Worm (Caenorhabditis elegans) whole organism, young adult: ENCODE measurements around the gene pam-1.
A peak's percentile ranks its signal among the peaks of the same experiment; 100 is the strongest.
"Not testable (repeated sequence)": the region's sequence is repeated elsewhere in the genome, so short reads cannot be mapped to it uniquely, and the experiment has no call there.

ENCODE experiments used
- B0035.1 ChIP-seq: sonication (generic microtip); optimal IDR thresholded peaks from 2 replicates; lab custom pipeline; 2016; ENCODE audit warnings: missing genetic modification characterization, mild to moderate bottlenecking, missing compliant biosample characterization, missing genotype, missing genetic modification reagents
- B0336.3 ChIP-seq: fragments of 200-800 bp; sonication (Bioruptor generic); IDR thresholded peaks from 2 replicates; pipeline ENCODE4 v1.3.6; 2022; ENCODE audit warnings: missing genetic modification characterization, missing compliant biosample characterization
- C06A6.2 ChIP-seq: fragments of 200-800 bp; sonication (Bioruptor generic); conservative IDR thresholded peaks from 2 replicates; pipeline ENCODE4 v1.3.6; 2022; ENCODE audit warnings: missing genetic modification characterization, missing compliant biosample characterization
- F22D6.2 ChIP-seq: sonication (generic microtip); optimal IDR thresholded peaks from 2 replicates; lab custom pipeline; 2016; ENCODE audit warnings: mild to moderate bottlenecking, missing genetic modification characterization, missing compliant biosample characterization
- F37B4.10 ChIP-seq: fragments of 200-800 bp; sonication (Bioruptor generic); IDR thresholded peaks from 2 replicates; pipeline ENCODE4 v1.3.6; 2022; ENCODE audit warnings: missing genetic modification characterization, missing compliant biosample characterization
- F55B11.4 ChIP-seq: sonication (generic microtip); optimal IDR thresholded peaks from 2 replicates; lab custom pipeline; 2016; ENCODE audit warnings: missing compliant biosample characterization, missing genetic modification characterization, borderline replicate concordance; ENCODE audit not compliant: insufficient read depth
- K11D2.4 ChIP-seq: fragments of 200-800 bp; sonication (Bioruptor generic); IDR thresholded peaks from 2 replicates; pipeline ENCODE4 v1.3.6; 2022; ENCODE audit warnings: missing genetic modification reagents, missing genetic modification characterization, missing compliant biosample characterization
- K12H6.12 ChIP-seq: fragments of 200-800 bp; sonication (Bioruptor generic); optimal IDR thresholded peaks from 2 replicates; lab custom pipeline; 2018; ENCODE audit warnings: mild to moderate bottlenecking, missing genetic modification characterization, missing compliant biosample characterization
- T26A5.8 ChIP-seq: sonication (generic microtip); optimal IDR thresholded peaks from 2 replicates; lab custom pipeline; 2016; ENCODE audit warnings: missing genetic modification characterization, missing compliant biosample characterization
- Y56A3A.18 ChIP-seq: fragments of 200-800 bp; sonication (Bioruptor generic); IDR thresholded peaks from 2 replicates; pipeline ENCODE4 v1.3.6; 2022; ENCODE audit warnings: missing genetic modification reagents, missing genetic modification characterization, missing compliant biosample characterization
- Y79H2A.3 ChIP-seq: fragments of 200-800 bp; sonication (Bioruptor generic); conservative IDR thresholded peaks from 2 replicates; pipeline ENCODE4 v1.3.6; 2022; ENCODE audit warnings: missing genetic modification reagents, missing genetic modification characterization, missing compliant biosample characterization
- Y95B8A.8 ChIP-seq: fragments of 200-800 bp; sonication (Bioruptor generic); IDR thresholded peaks from 2 replicates; pipeline ENCODE4 v1.3.6; 2022; ENCODE audit warnings: missing genetic modification reagents, missing genetic modification characterization, missing compliant biosample characterization
- ZK185.1 ChIP-seq: sonication (generic microtip); optimal IDR thresholded peaks from 2 replicates; lab custom pipeline; 2016; ENCODE audit warnings: mild to moderate bottlenecking, missing genetic modification characterization, missing compliant biosample characterization; ENCODE audit not compliant: poor library complexity, severe bottlenecking
- ama-1 ChIP-seq, 3 experiments: fragments of 150-350 bp in 1 of 3; sonication (generic microtip) in 2 of 3; optimal IDR thresholded peaks; 2 replicates each; lab custom pipeline; 2014 to 2018; ENCODE audit warnings: missing biosample characterization in 2 of 3, missing genetic modification characterization in 2 of 3, missing genetic modification reagents in 2 of 3
- atf-7 ChIP-seq: sonication (generic microtip); optimal IDR thresholded peaks from 2 replicates; lab custom pipeline; 2017; ENCODE audit warnings: mild to moderate bottlenecking, missing genetic modification characterization, missing compliant biosample characterization
- attf-5 ChIP-seq: fragments of 200-800 bp; sonication (Bioruptor generic); optimal IDR thresholded peaks from 2 replicates; lab custom pipeline; 2018; ENCODE audit warnings: mild to moderate bottlenecking, missing genetic modification characterization, missing compliant biosample characterization
- ceh-100 ChIP-seq: fragments of 200-800 bp; sonication (Bioruptor generic); IDR thresholded peaks from 2 replicates; pipeline ENCODE4 v1.3.6; 2022; ENCODE audit warnings: missing genetic modification reagents, missing genetic modification characterization, missing compliant biosample characterization
- ceh-58 ChIP-seq: fragments of 200-800 bp; sonication (Bioruptor generic); IDR thresholded peaks from 2 replicates; pipeline ENCODE4 v1.3.6; 2022; ENCODE audit warnings: missing genetic modification characterization, missing compliant biosample characterization
- ceh-79 ChIP-seq: sonication (generic microtip); optimal IDR thresholded peaks from 2 replicates; lab custom pipeline; 2017; ENCODE audit warnings: mild to moderate bottlenecking, missing genetic modification characterization, missing compliant biosample characterization
- ceh-91 ChIP-seq: fragments of 200-800 bp; sonication (Bioruptor generic); IDR thresholded peaks from 2 replicates; pipeline ENCODE4 v1.3.6; 2022; ENCODE audit warnings: missing genetic modification reagents, missing genetic modification characterization, missing compliant biosample characterization
- efl-1 ChIP-seq: fragments of 150-350 bp; optimal IDR thresholded peaks from 2 replicates; lab custom pipeline; 2014; ENCODE audit warnings: missing biosample characterization, missing genetic modification reagents, missing genetic modification characterization
- ekl-4 ChIP-seq: fragments of 200-800 bp; sonication (Bioruptor generic); IDR thresholded peaks from 2 replicates; pipeline ENCODE4 v1.3.6; 2022; ENCODE audit warnings: missing genetic modification reagents, missing genetic modification characterization, missing compliant biosample characterization
- ets-4 ChIP-seq: fragments of 200-800 bp; sonication (Bioruptor generic); optimal IDR thresholded peaks from 2 replicates; lab custom pipeline; 2018; ENCODE audit warnings: mild to moderate bottlenecking, missing genetic modification characterization, missing compliant biosample characterization
- him-1 ChIP-seq: sonication (generic microtip); optimal IDR thresholded peaks from 2 replicates; lab custom pipeline; 2016; ENCODE audit warnings: missing genotype, missing genetic modification reagents, missing genetic modification characterization, missing compliant biosample characterization
- hlh-12 ChIP-seq: sonication (generic microtip); optimal IDR thresholded peaks from 2 replicates; lab custom pipeline; 2016; ENCODE audit warnings: missing genetic modification characterization, missing compliant biosample characterization
- hmg-20 ChIP-seq: fragments of 200-800 bp; sonication (Bioruptor generic); IDR thresholded peaks from 2 replicates; pipeline ENCODE4 v1.3.6; 2022; ENCODE audit warnings: missing genetic modification reagents, missing genetic modification characterization, missing compliant biosample characterization
- hrde-1 ChIP-seq: sonication (generic microtip); optimal IDR thresholded peaks from 2 replicates; lab custom pipeline; 2016; ENCODE audit warnings: missing genetic modification characterization, mild to moderate bottlenecking, missing compliant biosample characterization, moderate library complexity, missing genotype, missing genetic modification reagents, borderline replicate concordance
- lsl-1 ChIP-seq: fragments of 200-800 bp; sonication (Bioruptor generic); optimal IDR thresholded peaks from 2 replicates; lab custom pipeline; 2018; ENCODE audit warnings: mild to moderate bottlenecking, missing genetic modification characterization, moderate library complexity, missing compliant biosample characterization
- madf-10 ChIP-seq: sonication (generic microtip); optimal IDR thresholded peaks from 2 replicates; lab custom pipeline; 2016; ENCODE audit warnings: mild to moderate bottlenecking, missing genetic modification characterization, missing compliant biosample characterization
- madf-3 ChIP-seq: fragments of 200-800 bp; sonication (Bioruptor generic); IDR thresholded peaks from 2 replicates; pipeline ENCODE4 v1.3.6; 2022; ENCODE audit warnings: missing genetic modification reagents, missing genetic modification characterization, missing compliant biosample characterization
- madf-6 ChIP-seq: fragments of 200-800 bp; sonication (Bioruptor generic); IDR thresholded peaks from 2 replicates; pipeline ENCODE4 v1.3.6; 2022; ENCODE audit warnings: missing genetic modification reagents, missing genetic modification characterization, missing compliant biosample characterization
- madf-8 ChIP-seq: fragments of 200-800 bp; sonication (Bioruptor generic); conservative IDR thresholded peaks from 2 replicates; pipeline ENCODE4 v1.3.6; 2022; ENCODE audit warnings: missing genetic modification reagents, missing genetic modification characterization, missing compliant biosample characterization
- mes-4 ChIP-seq: sonication (generic microtip); optimal IDR thresholded peaks from 2 replicates; lab custom pipeline; 2016; ENCODE audit warnings: missing genotype, missing genetic modification characterization, missing compliant biosample characterization
- nfya-1 ChIP-seq: sonication (generic microtip); optimal IDR thresholded peaks from 2 replicates; lab custom pipeline; 2017; ENCODE audit warnings: antibody characterized with exemption, missing compliant biosample characterization, missing genetic modification characterization, borderline replicate concordance; ENCODE audit not compliant: insufficient read depth
- nhr-179 ChIP-seq: sonication (generic microtip); optimal IDR thresholded peaks from 2 replicates; lab custom pipeline; 2016; ENCODE audit warnings: mild to moderate bottlenecking, missing genetic modification characterization, missing compliant biosample characterization
- nhr-80 ChIP-seq: sonication (generic microtip); optimal IDR thresholded peaks from 2 replicates; lab custom pipeline; 2016; ENCODE audit warnings: missing genetic modification characterization, missing compliant biosample characterization
- nhr-90 ChIP-seq: sonication (generic microtip); optimal IDR thresholded peaks from 2 replicates; lab custom pipeline; 2016; ENCODE audit warnings: missing genotype, mild to moderate bottlenecking, missing genetic modification characterization, missing compliant biosample characterization
- snpc-3.4 ChIP-seq: sonication (generic microtip); optimal IDR thresholded peaks from 2 replicates; lab custom pipeline; 2017; ENCODE audit warnings: missing genetic modification characterization, mild to moderate bottlenecking, missing compliant biosample characterization, antibody characterized with exemption, moderate library complexity, missing genotype, missing genetic modification reagents
- snpc-4 ChIP-seq, 5 experiments: fragments of 150-350 bp in 1 of 5; sonication (generic microtip) in 4 of 5; optimal IDR thresholded peaks; 2 replicates each; lab custom pipeline; 2014 to 2018; ENCODE audit warnings: missing genetic modification characterization in 5 of 5, missing biosample characterization in 3 of 5, antibody characterized with exemption in 2 of 5, mild to moderate bottlenecking in 2 of 5, missing compliant biosample characterization in 2 of 5, missing genotype in 2 of 5, moderate library complexity in 2 of 5, missing genetic modification reagents in 1 of 5
- ztf-18 ChIP-seq: sonication (generic microtip); optimal IDR thresholded peaks from 2 replicates; lab custom pipeline; 2016; ENCODE audit warnings: missing genotype, mild to moderate bottlenecking, missing genetic modification characterization, missing compliant biosample characterization
- ztf-3 ChIP-seq: fragments of 200-800 bp; sonication (Bioruptor generic); optimal IDR thresholded peaks from 2 replicates; lab custom pipeline; 2018; ENCODE audit warnings: mild to moderate bottlenecking, missing genetic modification characterization, missing compliant biosample characterization
- ztf-6 ChIP-seq: fragments of 200-800 bp; sonication (Bioruptor generic); IDR thresholded peaks from 2 replicates; pipeline ENCODE4 v1.3.6; 2022; ENCODE audit warnings: missing genetic modification reagents, missing genetic modification characterization, missing compliant biosample characterization

The pam-1 gene

ce11 chrIV:7568593-7568992 lies 18.0 kb upstream of the pam-1 start, which contains the start of gene clec-180:
TSS of gene clec-180 (plus strand) at chrIV:7568893.
- TF ChIP-seq him-1, result no peak
- no peak for TF ChIP-seq ceh-79 (tag; lab: Kevin White, UChicago)
- TF ChIP-seq ekl-4 (GFP tag; lab: Robert Waterston, UW), result no peak
- no peak for TF ChIP-seq ZK185.1 (tag; lab: Kevin White, UChicago)
- TF ChIP-seq nhr-90 (tag; lab: Kevin White, UChicago), result no peak
- no peak for TF ChIP-seq hrde-1 (tag; lab: Kevin White, UChicago)
- no peak for TF ChIP-seq nfya-1 (tag; lab: Kevin White, UChicago)
- no peak for TF ChIP-seq B0035.1 (tag; lab: Kevin White, UChicago)
- TF ChIP-seq F37B4.10 (GFP tag; lab: Robert Waterston, UW), result no peak
- TF ChIP-seq Y79H2A.3 (GFP tag; lab: Robert Waterston, UW), result no peak
- no peak for TF ChIP-seq attf-5 (GFP tag; lab: Kevin White, UChicago)
- no peak for TF ChIP-seq snpc-3.4 (tag; lab: Kevin White, UChicago)
- no peak for TF ChIP-seq ceh-58
- TF ChIP-seq ztf-18 (tag; lab: Kevin White, UChicago), result no peak
- TF ChIP-seq K11D2.4 (GFP tag; lab: Robert Waterston, UW), result no peak
- no peak for TF ChIP-seq F22D6.2 (tag; lab: Kevin White, UChicago)
- TF ChIP-seq ceh-91 (GFP tag; lab: Robert Waterston, UW), result no peak
- TF ChIP-seq K12H6.12 (tag; lab: Kevin White, UChicago), result no peak
- no peak for TF ChIP-seq Y56A3A.18 (GFP tag; lab: Robert Waterston, UW)
- no peak for TF ChIP-seq hlh-12 (tag; lab: Kevin White, UChicago)

- TF ChIP-seq Y56A3A.18 (GFP tag; lab: Robert Waterston, UW), result no peak
- TF ChIP-seq nhr-179 (tag; lab: Kevin White, UChicago), result no peak
- no peak for TF ChIP-seq ztf-3 (GFP tag; lab: Kevin White, UChicago)
- TF ChIP-seq ets-4 (GFP tag; lab: Kevin White, UChicago), result no peak
- no peak for TF ChIP-seq madf-8
- TF ChIP-seq madf-6 (GFP tag; lab: Robert Waterston, UW), result no peak
- TF ChIP-seq hmg-20 (GFP tag; lab: Robert Waterston, UW), result no peak
- TF ChIP-seq ZK185.1 (tag; lab: Kevin White, UChicago), result no peak
- no peak for TF ChIP-seq ztf-6 (GFP tag; lab: Robert Waterston, UW)
- TF ChIP-seq lsl-1 (GFP tag; lab: Kevin White, UChicago), result no peak
- no peak for TF ChIP-seq ceh-100 (GFP tag; lab: Robert Waterston, UW)
Observed at ce11 chrIV:7567557-7568010, 17.0 kb upstream of the pam-1 start, which contains the start of gene F32E10.8. TSS of gene F32E10.8 (plus strand) at chrIV:7567607.

- TF ChIP-seq madf-6 (GFP tag; lab: Robert Waterston, UW); B0336.3; Y95B8A.8: not testable (repeated sequence)
Observed at ce11 chrIV:7563850-7564249, 13.2 kb upstream of the pam-1 start, which contains the start of gene F32E10.9. TSS of gene F32E10.9 (minus strand) at chrIV:7563950.

- no peak for TF ChIP-seq madf-10 (tag; lab: Kevin White, UChicago)
- no peak for TF ChIP-seq mes-4 (tag; lab: Kevin White, UChicago)
- TF ChIP-seq snpc-4 (GFP tag; optimal IDR thresholded peaks at IDR 0.05; lab: Kevin White, UChicago), result no peak
- peak in 1 of 4 experiments; percentile 63 for TF ChIP-seq snpc-4 (tag; optimal IDR thresholded peaks at IDR 0.05; lab: Kevin White, UChicago)
- peak; percentile 81 for TF ChIP-seq madf-3 (GFP tag; lab: Robert Waterston, UW)
- no peak for TF ChIP-seq ama-1 (optimal IDR thresholded peaks at IDR 0.05; lab: Kevin White, UChicago)
- TF ChIP-seq ama-1 (GFP tag; optimal IDR thresholded peaks at IDR 0.05; lab: Kevin White, UChicago), result no peak
- peak; percentile 12 for TF ChIP-seq nhr-80 (tag; lab: Kevin White, UChicago)
- TF ChIP-seq F55B11.4 (tag; lab: Kevin White, UChicago), result no peak
- no peak for TF ChIP-seq efl-1 (GFP tag; lab: Kevin White, UChicago)
- peak; percentile 86 for TF ChIP-seq attf-5 (GFP tag; lab: Kevin White, UChicago)
- no peak for TF ChIP-seq C06A6.2 (GFP tag; lab: Robert Waterston, UW)
- TF ChIP-seq B0336.3, result no peak
- peak; percentile 56; the same call in 1 of the 2 replicates for TF ChIP-seq ceh-100 (GFP tag; lab: Robert Waterston, UW)
- TF ChIP-seq T26A5.8 (tag; lab: Kevin White, UChicago), result no peak
- TF ChIP-seq atf-7, result no peak
Observed at ce11 chrIV:7561614-7562142, 11.1 kb upstream of the pam-1 start, which contains the start of gene ima-3. TSS of gene ima-3 (minus strand) at chrIV:7561664.
